Fruit fly (Drosophila melanogaster): ENCODE results near the gene tacc.

The tacc gene

DNA sequence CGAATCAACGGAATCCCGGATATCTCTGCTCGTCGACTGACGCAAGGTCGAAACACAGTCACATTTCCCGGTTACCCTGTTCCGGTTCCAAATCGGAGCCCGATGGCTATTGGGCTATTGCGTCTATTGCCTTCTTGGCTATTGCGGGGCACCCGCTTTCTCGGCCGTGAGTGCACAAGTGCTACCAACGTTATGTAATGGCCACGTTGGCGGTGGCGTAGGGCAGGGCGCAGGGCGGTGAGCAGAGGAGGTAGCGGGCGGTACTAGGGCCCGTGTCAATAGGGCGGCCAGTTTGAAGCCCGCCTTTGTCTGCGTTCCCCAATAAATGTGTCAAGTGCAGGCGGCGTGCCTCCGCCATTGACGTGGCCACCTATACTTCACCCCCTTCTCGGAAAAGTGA, 22.6 kb downstream of the tacc start:
- no peak for TF ChIP-seq CG6854 (GFP tag; optimal IDR thresholded peaks at IDR 0.05)
- no peak for TF ChIP-seq dac (GFP tag; optimal IDR thresholded peaks at IDR 0.05)
- no peak for TF ChIP-seq CG3919 (GFP tag; optimal IDR thresholded peaks at IDR 0.05)
- no peak for TF ChIP-seq svp (GFP tag)
- no peak for TF ChIP-seq Blimp-1 (GFP tag; optimal IDR thresholded peaks at IDR 0.05)
- no peak for TF ChIP-seq esn (GFP tag; optimal IDR thresholded peaks at IDR 0.05)
- no peak for TF ChIP-seq pdm3 (GFP tag; optimal IDR thresholded peaks at IDR 0.05)
- no peak for TF ChIP-seq Gug (GFP tag; IDR thresholded peaks at IDR 0.05)
- TF ChIP-seq CG11762 (GFP tag; optimal IDR thresholded peaks at IDR 0.05; ENCODE audit: insufficient read depth): no peak

dm6 chr3R:4725349-4725748, 23.5 kb downstream of the tacc start:
- TF ChIP-seq fkh (GFP tag; optimal IDR thresholded peaks at IDR 0.05): no peak
- TF ChIP-seq CG11762 (GFP tag; optimal IDR thresholded peaks at IDR 0.05; ENCODE audit: insufficient read depth): no peak
- TF ChIP-seq CG1621 (tag; optimal IDR thresholded peaks at IDR 0.05): no peak
- TF ChIP-seq cyc (GFP tag; optimal IDR thresholded peaks at IDR 0.05): no peak
- no peak for TF ChIP-seq dac (GFP tag; optimal IDR thresholded peaks at IDR 0.05)
- TF ChIP-seq Eip93F (GFP tag; optimal IDR thresholded peaks at IDR 0.05): no peak
- no peak for TF ChIP-seq eg (GFP tag; IDR thresholded peaks at IDR 0.05)
- TF ChIP-seq net (GFP tag; optimal IDR thresholded peaks at IDR 0.05): no peak

dm6 chr3R:4724323-4724832, 24.5 kb downstream of the tacc start:
- TF ChIP-seq Lpt (GFP tag; optimal IDR thresholded peaks at IDR 0.05) (no peak), OdsH (GFP tag; optimal IDR thresholded peaks at IDR 0.05) (no peak), cyc (GFP tag; optimal IDR thresholded peaks at IDR 0.05) (no peak), salr (GFP tag; optimal IDR thresholded peaks at IDR 0.05) (no peak), Met (GFP tag; optimal IDR thresholded peaks at IDR 0.05) (no peak), Blimp-1 (GFP tag; optimal IDR thresholded peaks at IDR 0.05) (no peak), eg (GFP tag; IDR thresholded peaks at IDR 0.05) (peak; percentile 51; the same call in 2 of the 3 replicates), CG8632 (GFP tag; optimal IDR thresholded peaks at IDR 0.05) (no peak), Smox (GFP tag; optimal IDR thresholded peaks at IDR 0.05) (no peak), CG16779 (tag; optimal IDR thresholded peaks at IDR 0.05) (no peak), Gug (GFP tag; IDR thresholded peaks at IDR 0.05) (no peak), Hr4 (GFP tag; optimal IDR thresholded peaks at IDR 0.05) (no peak), CG6792 (GFP tag; optimal IDR thresholded peaks at IDR 0.05) (no peak), CG1621 (tag; optimal IDR thresholded peaks at IDR 0.05) (no peak), dsx (GFP tag; optimal IDR thresholded peaks at IDR 0.05; ENCODE audit: poor library complexity, severe bottlenecking) (no peak), net (GFP tag; optimal IDR thresholded peaks at IDR 0.05) (no peak), fd85E (GFP tag; optimal IDR thresholded peaks at IDR 0.05) (no peak), topi (GFP tag; optimal IDR thresholded peaks at IDR 0.05) (no peak), Eip75B (GFP tag; optimal IDR thresholded peaks at IDR 0.05) (no peak), Hr38 (GFP tag; optimal IDR thresholded peaks at IDR 0.05) (no peak), CG8119 (GFP tag; IDR thresholded peaks at IDR 0.05) (0 out of 3 replicates have a peak, but pooled peaks have one; percentile 5), Sox15 (GFP tag; optimal IDR thresholded peaks at IDR 0.05) (no peak), CG10669 (GFP tag; optimal IDR thresholded peaks at IDR 0.05) (no peak), CG9139 (GFP tag; optimal IDR thresholded peaks at IDR 0.05) (no peak), spab (GFP tag; optimal IDR thresholded peaks at IDR 0.05) (no peak), CG6808 (GFP tag; optimal IDR thresholded peaks at IDR 0.05) (no peak), CG31627 (GFP tag; optimal IDR thresholded peaks at IDR 0.05) (no peak), CG34406 (GFP tag; optimal IDR thresholded peaks at IDR 0.05) (no peak), Ets21C (GFP tag; optimal IDR thresholded peaks at IDR 0.05) (no peak), CG15336 (GFP tag; IDR thresholded peaks at IDR 0.05) (peak; percentile 53), pdm3 (GFP tag; optimal IDR thresholded peaks at IDR 0.05) (no peak), CG6163 (GFP tag; IDR thresholded peaks at IDR 0.05) (0 out of 3 replicates have a peak, but pooled peaks have one; percentile 35), acj6 (GFP tag; optimal IDR thresholded peaks at IDR 0.05) (no peak)

Data from whole organism, prepupa.